Worm (Caenorhabditis elegans): ENCODE data around the gene C07G1.6.

Gene C07G1.6

DNA sequence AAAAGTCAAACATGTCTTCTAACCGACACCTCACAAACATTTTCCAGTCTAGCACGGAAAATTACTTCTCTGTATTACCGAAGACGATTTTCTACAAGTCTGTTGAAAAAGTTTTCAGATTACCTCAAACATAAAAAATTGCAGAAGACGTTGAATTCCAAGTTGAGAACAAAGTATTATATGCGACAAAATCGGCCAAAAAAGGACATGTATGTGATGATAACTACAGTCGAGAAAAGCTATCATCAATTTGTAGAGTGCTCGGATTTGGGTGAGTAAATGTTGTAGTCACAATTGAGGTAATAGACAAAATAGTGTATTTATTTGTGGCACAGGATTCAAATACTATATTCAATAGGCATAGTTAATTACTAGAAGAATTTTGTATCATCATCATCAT, 1.3 kb downstream of the C07G1.6 start:
- no peak for TF ChIP-seq hmg-4 (GFP tag; optimal IDR thresholded peaks at IDR 0.05)
- no peak for TF ChIP-seq pes-1 (GFP tag; IDR thresholded peaks at IDR 0.05)
- TF ChIP-seq scrt-1 (GFP tag; IDR thresholded peaks at IDR 0.05) = no peak
- no peak for TF ChIP-seq hnd-1 (tag; optimal IDR thresholded peaks at IDR 0.05)
- no peak for TF ChIP-seq hmbx-1 (tag; optimal IDR thresholded peaks at IDR 0.05)

DNA sequence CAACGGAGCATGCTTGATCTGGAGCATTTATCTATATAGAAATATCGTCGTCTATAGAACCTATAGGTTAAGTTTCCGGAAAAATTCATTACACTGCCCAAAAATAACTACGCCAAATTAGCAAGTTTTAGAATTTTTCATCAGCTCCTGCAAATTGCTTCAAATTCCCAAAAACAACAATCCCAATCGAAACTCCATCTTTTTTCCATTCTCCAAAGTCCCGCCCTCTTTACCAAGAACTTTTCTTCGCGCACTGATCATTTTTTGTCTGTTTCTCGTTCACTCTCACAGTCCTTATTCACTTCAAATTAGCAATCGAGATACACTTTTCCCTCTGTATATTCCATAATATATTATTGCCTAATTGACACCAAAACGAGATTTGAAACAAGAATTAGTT, 3.9 kb downstream of the C07G1.6 start, which contains the start of gene svh-1:
TSS of gene svh-1 (plus strand) at position 301 of the 400 bp plus-strand sequence.
- TF ChIP-seq tbx-11 (GFP tag; IDR thresholded peaks at IDR 0.05) = no peak
- TF ChIP-seq B0310.2 (tag; optimal IDR thresholded peaks at IDR 0.05) = no peak
- TF ChIP-seq tra-4 (tag; optimal IDR thresholded peaks at IDR 0.05) = no peak
- TF ChIP-seq pes-1 (GFP tag; IDR thresholded peaks at IDR 0.05) = no peak
- no peak for TF ChIP-seq hnd-1 (tag; optimal IDR thresholded peaks at IDR 0.05)
- TF ChIP-seq scrt-1 (GFP tag; IDR thresholded peaks at IDR 0.05) = no peak
- no peak for TF ChIP-seq flt-1 (GFP tag; IDR thresholded peaks at IDR 0.05)
- no peak for TF ChIP-seq ama-1 (optimal IDR thresholded peaks at IDR 0.05)
- no peak for TF ChIP-seq sea-1 (GFP tag; conservative IDR thresholded peaks at IDR 0.05)
- no peak for TF ChIP-seq hmbx-1 (tag; optimal IDR thresholded peaks at IDR 0.05)
- TF ChIP-seq ceh-36 (tag; optimal IDR thresholded peaks at IDR 0.05) = no peak
- no peak for TF ChIP-seq hmg-4 (GFP tag; optimal IDR thresholded peaks at IDR 0.05)
- TF ChIP-seq ceh-13 (GFP tag; optimal IDR thresholded peaks at IDR 0.05) = no peak

DNA sequence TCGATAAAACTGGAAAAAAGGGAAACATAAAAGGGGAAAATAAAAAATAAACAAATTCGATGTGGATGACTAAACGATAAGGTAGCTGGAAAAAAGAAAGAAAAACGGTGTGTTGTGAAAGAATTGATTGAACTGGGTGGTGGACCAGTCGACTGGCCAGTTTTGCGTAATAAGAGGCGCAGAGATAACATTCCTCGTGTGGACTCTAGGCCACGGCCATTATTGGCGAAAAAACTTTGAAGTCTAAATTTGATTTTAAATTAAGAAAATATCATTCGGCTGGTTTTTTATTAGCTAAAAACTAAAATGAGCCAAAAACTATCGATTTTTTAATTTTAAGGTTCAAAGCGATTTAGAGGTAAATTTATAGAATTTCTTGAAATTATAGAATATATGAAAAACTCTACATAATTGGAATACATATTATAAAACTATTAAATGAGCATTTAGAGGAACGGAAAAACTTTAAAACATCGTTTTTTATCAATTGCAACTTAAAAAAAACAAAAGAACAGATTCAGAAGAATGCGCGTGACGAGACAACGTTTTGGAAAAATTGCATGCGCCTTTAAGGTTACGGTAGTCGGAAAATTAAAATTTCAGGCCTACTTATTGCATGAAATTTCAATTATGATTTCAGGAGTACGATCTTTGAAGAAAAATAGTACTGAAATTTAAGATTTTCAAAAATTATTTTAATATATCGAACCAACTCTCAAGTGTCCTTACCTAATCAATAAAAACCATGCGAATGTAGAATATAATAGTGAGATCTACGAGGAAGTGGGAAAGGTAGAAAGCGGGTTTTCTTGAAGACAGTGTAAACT, 4.7 kb downstream of the C07G1.6 start, which contains the start of gene hgrs-1:
TSS of gene hgrs-1 (minus strand) at position 777 of the 827 bp plus-strand sequence.
- TF ChIP-seq tbx-11 (GFP tag; IDR thresholded peaks at IDR 0.05) (no peak), sea-1 (GFP tag; conservative IDR thresholded peaks at IDR 0.05) (no peak), F13C5.2 (tag; optimal IDR thresholded peaks at IDR 0.05) (no peak), hmbx-1 (tag; optimal IDR thresholded peaks at IDR 0.05) (no peak), B0310.2 (tag; optimal IDR thresholded peaks at IDR 0.05) (no peak), pes-1 (GFP tag; IDR thresholded peaks at IDR 0.05) (no peak)

DNA sequence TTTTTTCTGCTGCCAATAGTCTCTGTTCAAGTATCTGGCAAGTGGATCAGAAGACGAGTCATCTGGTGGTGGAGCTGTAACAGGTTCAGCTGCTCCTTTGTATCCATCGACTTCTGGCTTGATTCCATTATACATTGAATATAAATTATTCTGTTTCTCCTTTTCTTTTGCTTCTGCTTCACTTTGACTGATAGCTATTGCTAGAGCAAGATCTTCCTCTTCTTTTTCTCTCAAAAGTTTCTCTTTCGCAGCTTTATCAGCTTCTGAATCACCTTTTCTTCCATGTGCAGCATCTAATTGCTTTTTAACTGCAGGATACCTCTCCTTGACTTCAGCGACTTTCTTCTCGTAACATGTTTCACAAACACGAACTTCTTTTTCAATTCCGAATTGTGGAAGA, 6.6 kb downstream of the C07G1.6 start:
- TF ChIP-seq flt-1 (GFP tag; IDR thresholded peaks at IDR 0.05) (no peak), ets-7 (tag; optimal IDR thresholded peaks at IDR 0.05) (no peak), hnd-1 (tag; optimal IDR thresholded peaks at IDR 0.05) (no peak), ceh-13 (GFP tag; optimal IDR thresholded peaks at IDR 0.05) (no peak)

DNA sequence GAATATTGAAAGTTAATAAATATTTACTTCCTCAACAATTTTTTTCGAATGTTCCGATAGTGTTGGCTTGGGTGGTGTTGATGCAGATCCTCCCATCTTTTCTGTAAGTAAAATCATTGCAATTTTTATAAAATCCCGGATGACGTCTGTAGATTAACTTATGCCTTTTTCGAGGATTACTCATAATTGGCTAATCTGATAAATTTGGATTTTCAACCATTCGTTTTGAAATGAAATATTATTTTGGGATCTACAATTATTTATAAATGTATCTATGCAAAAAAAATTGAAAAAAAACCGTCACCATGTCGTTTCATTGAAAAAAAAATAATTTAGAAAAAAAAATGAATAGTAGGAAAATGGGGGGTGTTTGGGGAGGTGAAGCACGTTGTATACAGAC, 9.1 kb downstream of the C07G1.6 start, which contains the start of gene glrx-22:
TSS of gene glrx-22 (minus strand) at position 101 of the 400 bp plus-strand sequence.
- TF ChIP-seq hmbx-1 (tag; optimal IDR thresholded peaks at IDR 0.05) (no peak), ama-1 (optimal IDR thresholded peaks at IDR 0.05) (no peak), flt-1 (GFP tag; IDR thresholded peaks at IDR 0.05) (no peak), scrt-1 (GFP tag; IDR thresholded peaks at IDR 0.05) (no peak), B0310.2 (tag; optimal IDR thresholded peaks at IDR 0.05) (no peak), hnd-1 (tag; optimal IDR thresholded peaks at IDR 0.05) (no peak), hmg-4 (GFP tag; optimal IDR thresholded peaks at IDR 0.05) (no peak), ceh-36 (tag; optimal IDR thresholded peaks at IDR 0.05) (no peak), ceh-13 (GFP tag; optimal IDR thresholded peaks at IDR 0.05) (no peak), tbx-11 (GFP tag; IDR thresholded peaks at IDR 0.05) (no peak), sea-1 (GFP tag; conservative IDR thresholded peaks at IDR 0.05) (no peak)

DNA sequence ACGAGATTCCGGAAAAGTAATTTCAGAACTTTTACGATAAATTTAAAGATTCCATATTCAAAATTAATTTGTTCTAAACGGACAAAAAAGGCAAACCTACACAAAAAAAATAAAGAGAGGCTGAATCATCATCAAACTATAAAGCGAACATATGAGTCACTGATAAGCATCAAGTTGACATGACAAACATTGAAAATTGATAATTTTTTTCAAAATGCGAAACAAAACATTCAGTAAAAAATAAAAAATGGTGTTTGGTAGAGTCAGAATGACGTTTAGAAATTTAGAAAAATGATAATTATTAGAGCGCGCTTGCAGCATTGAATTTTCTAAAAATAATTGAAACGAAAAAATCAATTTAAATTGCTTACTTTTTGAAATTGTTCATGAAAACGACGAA, 10.4 kb downstream of the C07G1.6 start:
- TF ChIP-seq ceh-36 (tag; optimal IDR thresholded peaks at IDR 0.05) = no peak
- no peak for TF ChIP-seq ets-7 (tag; optimal IDR thresholded peaks at IDR 0.05)
- TF ChIP-seq hmbx-1 (tag; optimal IDR thresholded peaks at IDR 0.05) = no peak
- TF ChIP-seq tbx-11 (GFP tag; IDR thresholded peaks at IDR 0.05) = no peak
- TF ChIP-seq tra-4 (tag; optimal IDR thresholded peaks at IDR 0.05) = no peak
- TF ChIP-seq ama-1 (optimal IDR thresholded peaks at IDR 0.05) = no peak
- no peak for TF ChIP-seq aly-1 (tag; optimal IDR thresholded peaks at IDR 0.05)
- TF ChIP-seq B0310.2 (tag; optimal IDR thresholded peaks at IDR 0.05) = no peak
- no peak for TF ChIP-seq scrt-1 (GFP tag; IDR thresholded peaks at IDR 0.05)
- TF ChIP-seq hnd-1 (tag; optimal IDR thresholded peaks at IDR 0.05) = no peak
- no peak for TF ChIP-seq F13C5.2 (tag; optimal IDR thresholded peaks at IDR 0.05)
- TF ChIP-seq pes-1 (GFP tag; IDR thresholded peaks at IDR 0.05) = no peak
- TF ChIP-seq flt-1 (GFP tag; IDR thresholded peaks at IDR 0.05) = no peak
- TF ChIP-seq hmg-4 (GFP tag; optimal IDR thresholded peaks at IDR 0.05) = no peak

DNA sequence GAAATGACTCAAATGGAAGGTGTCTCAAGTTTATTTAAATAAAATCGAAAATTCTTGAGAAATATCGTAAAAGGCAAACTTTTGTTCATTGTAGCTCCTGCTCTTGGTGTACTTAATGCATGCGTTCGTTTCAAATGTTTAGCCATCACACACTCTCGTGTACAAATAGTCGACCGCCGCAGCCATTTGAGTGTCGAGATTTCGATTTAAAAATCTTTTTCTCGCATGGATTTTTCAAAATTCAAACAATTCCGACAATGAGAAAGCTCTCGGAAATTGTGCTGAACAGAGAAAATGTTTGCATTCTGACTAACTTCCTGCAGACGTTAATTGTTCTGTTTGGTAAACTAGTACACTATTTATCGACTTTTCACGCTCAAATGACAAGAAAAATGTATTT, 10.9 kb downstream of the C07G1.6 start:
- TF ChIP-seq ceh-36 (tag; optimal IDR thresholded peaks at IDR 0.05) = no peak
- no peak for TF ChIP-seq flt-1 (GFP tag; IDR thresholded peaks at IDR 0.05)
- TF ChIP-seq aly-1 (tag; optimal IDR thresholded peaks at IDR 0.05) = no peak
- no peak for TF ChIP-seq sea-1 (GFP tag; conservative IDR thresholded peaks at IDR 0.05)
- no peak for TF ChIP-seq ceh-13 (GFP tag; optimal IDR thresholded peaks at IDR 0.05)
- TF ChIP-seq tbx-37 (GFP tag; conservative IDR thresholded peaks at IDR 0.05) = no peak
- no peak for TF ChIP-seq F13C5.2 (tag; optimal IDR thresholded peaks at IDR 0.05)
- TF ChIP-seq hmbx-1 (tag; optimal IDR thresholded peaks at IDR 0.05) = no peak
- no peak for TF ChIP-seq hnd-1 (tag; optimal IDR thresholded peaks at IDR 0.05)
- TF ChIP-seq ama-1 (optimal IDR thresholded peaks at IDR 0.05) = no peak
- no peak for TF ChIP-seq hmg-4 (GFP tag; optimal IDR thresholded peaks at IDR 0.05)
- TF ChIP-seq B0310.2 (tag; optimal IDR thresholded peaks at IDR 0.05) = no peak
- no peak for TF ChIP-seq tbx-11 (GFP tag; IDR thresholded peaks at IDR 0.05)
- TF ChIP-seq ets-7 (tag; optimal IDR thresholded peaks at IDR 0.05) = no peak
- TF ChIP-seq pes-1 (GFP tag; IDR thresholded peaks at IDR 0.05) = no peak

DNA sequence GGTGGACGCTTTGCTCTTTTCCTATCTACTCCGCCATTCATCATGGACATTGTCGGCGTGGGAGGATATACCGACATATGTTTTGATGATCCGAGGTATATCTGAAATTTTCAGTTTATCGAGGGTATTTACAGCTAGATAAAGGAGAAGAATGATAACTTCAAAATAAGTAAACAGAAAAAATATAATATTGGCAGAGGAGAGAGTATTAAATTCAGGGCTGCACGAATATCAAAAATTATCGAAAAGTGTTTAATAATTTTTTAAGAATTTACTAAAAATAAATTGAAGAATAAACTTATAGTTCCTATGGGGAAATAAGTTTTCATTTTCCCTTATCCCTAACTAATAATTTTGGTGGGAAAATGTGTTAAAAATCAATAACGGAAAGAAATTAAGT, 11.3 kb downstream of the C07G1.6 start, which contains the start of gene wsp-1:
TSS of gene wsp-1 (minus strand) at position 101 of the 400 bp plus-strand sequence.
- TF ChIP-seq pes-1 (GFP tag; IDR thresholded peaks at IDR 0.05) (no peak), B0310.2 (tag; optimal IDR thresholded peaks at IDR 0.05) (no peak), aly-1 (tag; optimal IDR thresholded peaks at IDR 0.05) (no peak), tra-4 (tag; optimal IDR thresholded peaks at IDR 0.05) (no peak), tbx-37 (GFP tag; conservative IDR thresholded peaks at IDR 0.05) (no peak), F13C5.2 (tag; optimal IDR thresholded peaks at IDR 0.05) (no peak), sea-1 (GFP tag; conservative IDR thresholded peaks at IDR 0.05) (no peak), ets-7 (tag; optimal IDR thresholded peaks at IDR 0.05) (no peak), hmg-4 (GFP tag; optimal IDR thresholded peaks at IDR 0.05) (no peak), ceh-13 (GFP tag; optimal IDR thresholded peaks at IDR 0.05) (no peak), hmbx-1 (tag; optimal IDR thresholded peaks at IDR 0.05) (no peak), flt-1 (GFP tag; IDR thresholded peaks at IDR 0.05) (no peak), hnd-1 (tag; optimal IDR thresholded peaks at IDR 0.05) (no peak), tbx-11 (GFP tag; IDR thresholded peaks at IDR 0.05) (no peak), ama-1 (optimal IDR thresholded peaks at IDR 0.05) (no peak), scrt-1 (GFP tag; IDR thresholded peaks at IDR 0.05) (no peak), ceh-36 (tag; optimal IDR thresholded peaks at IDR 0.05) (no peak)
